Fruit fly (Drosophila melanogaster): ENCODE data around the gene CG34248.

DNA sequence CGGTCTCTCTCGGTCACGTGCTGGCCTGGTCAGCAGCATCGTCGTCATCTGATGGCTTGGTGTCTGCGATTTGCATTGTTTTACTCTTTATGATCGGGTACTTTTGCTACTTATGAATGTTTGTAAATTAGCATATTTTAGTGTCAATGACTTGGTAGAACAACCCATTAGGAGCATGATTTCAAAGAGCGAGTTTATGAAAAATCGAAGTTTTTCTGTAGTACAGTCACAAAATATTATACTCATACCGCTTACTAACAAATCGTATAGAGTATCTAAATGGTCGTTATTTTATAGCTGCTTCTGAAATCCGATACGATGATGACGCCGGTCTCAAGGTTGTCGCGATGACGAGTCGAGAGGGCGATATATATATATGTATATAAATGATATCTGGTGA, 15.6 kb upstream of the CG34248 start:
- TF ChIP-seq EcR (GFP tag; optimal IDR thresholded peaks at IDR 0.05) (peak; percentile 87), Snoo (tag; optimal IDR thresholded peaks at IDR 0.05) (peak; percentile 7)

Measured in whole organism, pupa.